Fruit fly (Drosophila melanogaster): Measurements from ENCODE around the gene Archease.

Archease gene

DNA sequence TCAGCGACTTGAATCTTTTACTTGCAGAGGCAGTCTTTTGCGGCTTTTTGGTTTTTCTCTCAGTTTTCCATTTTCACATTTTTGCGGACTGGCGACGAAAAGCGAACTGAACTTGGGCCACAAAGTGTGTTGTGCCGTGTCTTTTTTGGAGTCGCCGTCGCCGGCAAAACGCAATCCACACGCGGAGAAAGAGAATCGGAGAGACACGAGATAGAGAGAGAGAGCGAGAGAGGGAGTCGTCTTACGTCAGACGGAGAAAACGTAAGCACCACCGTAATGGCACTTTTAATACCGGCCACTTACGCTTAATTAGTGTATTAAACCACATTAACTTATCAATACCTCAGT, 30.2 kb downstream of the Archease start (continued):
- no peak for TF ChIP-seq peb (GFP tag; IDR thresholded peaks at IDR 0.05)
- TF ChIP-seq disco-r (GFP tag; optimal IDR thresholded peaks at IDR 0.05): peak; percentile 22
- no peak for TF ChIP-seq CG10959 (GFP tag; IDR thresholded peaks at IDR 0.05)
- TF ChIP-seq exex (tag; optimal IDR thresholded peaks at IDR 0.05): no peak
- peak; percentile 84 for TF ChIP-seq yki (optimal IDR thresholded peaks at IDR 0.05)
- TF ChIP-seq chm (GFP tag; IDR thresholded peaks at IDR 0.05): no peak
- no peak for TF ChIP-seq CG15011 (GFP tag; optimal IDR thresholded peaks at IDR 0.05)
- peak; percentile 43 for TF ChIP-seq CG6813 (GFP tag; optimal IDR thresholded peaks at IDR 0.05)
- TF ChIP-seq CG14441 (GFP tag; IDR thresholded peaks at IDR 0.05): no peak
- no peak for TF ChIP-seq BtbVII (GFP tag; optimal IDR thresholded peaks at IDR 0.05)
- TF ChIP-seq trem (tag; optimal IDR thresholded peaks at IDR 0.05): no peak
- TF ChIP-seq CG6854 (GFP tag; optimal IDR thresholded peaks at IDR 0.05): peak; percentile 12
- TF ChIP-seq CG6683 (GFP tag; optimal IDR thresholded peaks at IDR 0.05): no peak
- no peak for TF ChIP-seq CG15601 (tag; optimal IDR thresholded peaks at IDR 0.05)

dm6 chr3R:21631757-21632473, 30.9 kb downstream of the Archease start:
- TF ChIP-seq CG8388 (GFP tag; optimal IDR thresholded peaks at IDR 0.05) (no peak), Hmr (GFP tag; optimal IDR thresholded peaks at IDR 0.05) (peak; percentile 2), CG30403 (GFP tag; optimal IDR thresholded peaks at IDR 0.05) (no peak), lab (GFP tag; optimal IDR thresholded peaks at IDR 0.05) (peak; percentile 39), Spps (tag; optimal IDR thresholded peaks at IDR 0.05) (no peak), sens (GFP tag) (peak; percentile 3), sug (tag; optimal IDR thresholded peaks at IDR 0.05) (peak; percentile 59), CG3995 (GFP tag; optimal IDR thresholded peaks at IDR 0.05) (peak; percentile 20), grn (GFP tag; optimal IDR thresholded peaks at IDR 0.05) (peak; percentile 0), CG2116 (GFP tag; optimal IDR thresholded peaks at IDR 0.05) (no peak), CG17385 (GFP tag; optimal IDR thresholded peaks at IDR 0.05) (peak; percentile 88), eve (GFP tag; optimal IDR thresholded peaks at IDR 0.05) (peak in 1 of 2 experiments; percentile 64), bigmax (GFP tag; optimal IDR thresholded peaks at IDR 0.05) (peak; percentile 15), YL-1 (GFP tag; optimal IDR thresholded peaks at IDR 0.05) (peak; percentile 8), crol (GFP tag; IDR thresholded peaks at IDR 0.05) (no peak), cg (GFP tag; optimal IDR thresholded peaks at IDR 0.05) (peak; percentile 22), CG8281 (tag; optimal IDR thresholded peaks at IDR 0.05) (peak; percentile 99)

dm6 chr3R:21630979-21631499, 31.7 kb downstream of the Archease start:
- TF ChIP-seq pzg (GFP tag; optimal IDR thresholded peaks at IDR 0.05): no peak
- TF ChIP-seq CG1792 (GFP tag; optimal IDR thresholded peaks at IDR 0.05): no peak
- no peak for TF ChIP-seq CG4282 (GFP tag; optimal IDR thresholded peaks at IDR 0.05)
- no peak for TF ChIP-seq jing (GFP tag; optimal IDR thresholded peaks at IDR 0.05)
- TF ChIP-seq CG18476 (GFP tag; optimal IDR thresholded peaks at IDR 0.05): no peak
